Fruit fly (Drosophila melanogaster): ENCODE data around the gene CG31805.

The CG31805 gene

dm6 chr2L:16887660-16888573, 12.4 kb downstream of the CG31805 start, which contains the start of the genes osi and tweek (continued):
- TF ChIP-seq Ets96B (tag; optimal IDR thresholded peaks at IDR 0.05): peak; percentile 21
- TF ChIP-seq dsx (GFP tag; optimal IDR thresholded peaks at IDR 0.05; ENCODE audit: poor library complexity, severe bottlenecking): no peak
- no peak for TF ChIP-seq CG8319 (GFP tag; optimal IDR thresholded peaks at IDR 0.05)
- peak; percentile 59 for TF ChIP-seq Hr39 (GFP tag; optimal IDR thresholded peaks at IDR 0.05)
- TF ChIP-seq CG7368 (GFP tag; optimal IDR thresholded peaks at IDR 0.05): no peak
- peak; percentile 28 for TF ChIP-seq Sox14 (GFP tag; optimal IDR thresholded peaks at IDR 0.05)
- TF ChIP-seq salr (GFP tag; optimal IDR thresholded peaks at IDR 0.05): no peak
- TF ChIP-seq topi (GFP tag; optimal IDR thresholded peaks at IDR 0.05): peak; percentile 58
- TF ChIP-seq CG8632 (GFP tag; optimal IDR thresholded peaks at IDR 0.05): peak; percentile 31
- TF ChIP-seq Gug (GFP tag; IDR thresholded peaks at IDR 0.05): no peak
- peak; percentile 67 for TF ChIP-seq acj6 (GFP tag; optimal IDR thresholded peaks at IDR 0.05)
- TF ChIP-seq CG3919 (GFP tag; optimal IDR thresholded peaks at IDR 0.05): no peak
- TF ChIP-seq lz (GFP tag; optimal IDR thresholded peaks at IDR 0.05): peak; percentile 66
- peak; percentile 72 for TF ChIP-seq CG31627 (GFP tag; optimal IDR thresholded peaks at IDR 0.05)
- TF ChIP-seq Ets21C (GFP tag; optimal IDR thresholded peaks at IDR 0.05): peak; percentile 42
- no peak for TF ChIP-seq CG15336 (GFP tag; IDR thresholded peaks at IDR 0.05)
- peak; percentile 75 for TF ChIP-seq CG10631 (GFP tag; optimal IDR thresholded peaks at IDR 0.05)
- TF ChIP-seq CG11762 (GFP tag; optimal IDR thresholded peaks at IDR 0.05; ENCODE audit: insufficient read depth): no peak

dm6 chr2L:16886459-16886858, 13.8 kb downstream of the CG31805 start:
- TF ChIP-seq Eip78C (GFP tag): no peak
- TF ChIP-seq CG4318 (GFP tag; optimal IDR thresholded peaks at IDR 0.05): no peak
- no peak for TF ChIP-seq Hr39 (GFP tag; optimal IDR thresholded peaks at IDR 0.05)
- TF ChIP-seq CG7368 (GFP tag; optimal IDR thresholded peaks at IDR 0.05): no peak
- no peak for TF ChIP-seq Eip75B (GFP tag; optimal IDR thresholded peaks at IDR 0.05)
- no peak for TF ChIP-seq fkh (GFP tag; optimal IDR thresholded peaks at IDR 0.05)
- TF ChIP-seq Ets21C (GFP tag; optimal IDR thresholded peaks at IDR 0.05): no peak
- no peak for TF ChIP-seq CG6276 (GFP tag; optimal IDR thresholded peaks at IDR 0.05)
- no peak for TF ChIP-seq CG15336 (GFP tag; IDR thresholded peaks at IDR 0.05)
- TF ChIP-seq fd59A (GFP tag; optimal IDR thresholded peaks at IDR 0.05): no peak
- peak; percentile 25 for TF ChIP-seq CG16779 (tag; optimal IDR thresholded peaks at IDR 0.05)
- TF ChIP-seq vri (GFP tag; optimal IDR thresholded peaks at IDR 0.05): peak; percentile 32
- TF ChIP-seq acj6 (GFP tag; optimal IDR thresholded peaks at IDR 0.05): no peak
- no peak for TF ChIP-seq CG11762 (GFP tag; optimal IDR thresholded peaks at IDR 0.05; ENCODE audit: insufficient read depth)
- no peak for TF ChIP-seq Met (GFP tag; optimal IDR thresholded peaks at IDR 0.05)
- no peak for TF ChIP-seq Sox14 (GFP tag; optimal IDR thresholded peaks at IDR 0.05)
- peak; percentile 92 for TF ChIP-seq svp (GFP tag)
- TF ChIP-seq CG10669 (GFP tag; optimal IDR thresholded peaks at IDR 0.05): no peak
- no peak for TF ChIP-seq CG11902 (GFP tag; optimal IDR thresholded peaks at IDR 0.05)
- TF ChIP-seq Ets96B (tag; optimal IDR thresholded peaks at IDR 0.05): no peak
- no peak for TF ChIP-seq CG32006 (GFP tag; optimal IDR thresholded peaks at IDR 0.05)

dm6 chr2L:16885347-16885746, 14.9 kb downstream of the CG31805 start:
- TF ChIP-seq CG11762 (GFP tag; optimal IDR thresholded peaks at IDR 0.05; ENCODE audit: insufficient read depth): no peak
- TF ChIP-seq cyc (GFP tag; optimal IDR thresholded peaks at IDR 0.05): no peak
- no peak for TF ChIP-seq Sox14 (GFP tag; optimal IDR thresholded peaks at IDR 0.05)
- no peak for TF ChIP-seq Eip75B (GFP tag; optimal IDR thresholded peaks at IDR 0.05)
- TF ChIP-seq CG15336 (GFP tag; IDR thresholded peaks at IDR 0.05): no peak

- TF ChIP-seq svp (GFP tag): peak; percentile 33
- no peak for TF ChIP-seq CG11902 (GFP tag; optimal IDR thresholded peaks at IDR 0.05)
Observed at dm6 chr2L:16884702-16885101, 15.6 kb downstream of the CG31805 start.
